Fruit fly (Drosophila melanogaster) whole organism, embryonic: Measurements from ENCODE around the gene CG5172.

Experiments used
- CG10979 ChIP-seq: fragments of 200-800 bp; sonication (Bioruptor generic); optimal IDR thresholded peaks from 2 replicates; lab custom pipeline; 2018; ENCODE audit warnings: missing biosample characterization, mild to moderate bottlenecking, missing genetic modification characterization, moderate library complexity
- CG11560 ChIP-seq: fragments of 200-800 bp; sonication (Bioruptor generic); IDR thresholded peaks from 3 replicates; pipeline ENCODE4 v1.3.6; 2022; ENCODE audit warnings: missing biosample characterization, missing genetic modification characterization
- CG12071 ChIP-seq: fragments of 200-800 bp; sonication (Bioruptor generic); optimal IDR thresholded peaks from 3 replicates; lab custom pipeline; 2018; ENCODE audit warnings: missing biosample characterization, mild to moderate bottlenecking, missing genetic modification characterization
- CG12659 ChIP-seq: fragments of 200-800 bp; sonication (Bioruptor generic); optimal IDR thresholded peaks from 3 replicates; lab custom pipeline; 2017; ENCODE audit warnings: mild to moderate bottlenecking, missing biosample characterization, missing genetic modification reagents, missing genetic modification characterization
- CG13296 ChIP-seq: fragments of 200-800 bp; sonication (Bioruptor generic); optimal IDR thresholded peaks from 3 replicates; lab custom pipeline; 2018; ENCODE audit warnings: missing biosample characterization, mild to moderate bottlenecking, missing genetic modification characterization
- CG1529 ChIP-seq: fragments of 200-800 bp; sonication (Bioruptor generic); optimal IDR thresholded peaks from 3 replicates; lab custom pipeline; 2018; ENCODE audit warnings: missing biosample characterization, missing genetic modification characterization
- CG1602 ChIP-seq: fragments of 200-800 bp; sonication (Bioruptor generic); optimal IDR thresholded peaks from 3 replicates; lab custom pipeline; 2016; ENCODE audit warnings: missing biosample characterization, missing genetic modification characterization
- CG1603 ChIP-seq: fragments of 200-800 bp; sonication (Bioruptor generic); optimal IDR thresholded peaks from 2 replicates; lab custom pipeline; 2019; ENCODE audit warnings: missing biosample characterization, mild to moderate bottlenecking, missing genetic modification characterization, moderate library complexity
- CG1647 ChIP-seq: fragments of 200-800 bp; sonication (Bioruptor generic); optimal IDR thresholded peaks from 3 replicates; lab custom pipeline; 2016; ENCODE audit warnings: missing biosample characterization, missing genetic modification characterization
- CG17186 ChIP-seq: fragments of 200-800 bp; sonication (Bioruptor generic); optimal IDR thresholded peaks from 3 replicates; lab custom pipeline; 2017; ENCODE audit warnings: missing biosample characterization, missing genetic modification reagents, missing genetic modification characterization
- CG2712 ChIP-seq: fragments of 200-800 bp; optimal IDR thresholded peaks from 3 replicates; lab custom pipeline; 2019; ENCODE audit warnings: missing biosample characterization, mild to moderate bottlenecking, missing genetic modification characterization, moderate library complexity
- CG31224 ChIP-seq: fragments of 200-800 bp; sonication (Bioruptor generic); IDR thresholded peaks from 2 replicates; pipeline ENCODE4 v1.3.6; 2022; ENCODE audit warnings: missing biosample characterization, missing genetic modification characterization
- CG31441 ChIP-seq: fragments of 200-800 bp; sonication (Bioruptor generic); IDR thresholded peaks from 2 replicates; pipeline ENCODE4 v1.3.6; 2022; ENCODE audit warnings: missing biosample characterization, missing genetic modification characterization
- CG32767 ChIP-seq: fragments of 200-800 bp; sonication (Bioruptor generic); IDR thresholded peaks from 2 replicates; pipeline ENCODE4 v1.3.6; 2022; ENCODE audit warnings: missing biosample characterization, missing genetic modification characterization
- CG3847 ChIP-seq: fragments of 200-800 bp; sonication (Bioruptor generic); IDR thresholded peaks from 2 replicates; pipeline ENCODE4 v1.3.6; 2022; ENCODE audit warnings: missing biosample characterization, missing genetic modification characterization
- CG3995 ChIP-seq: fragments of 200-800 bp; sonication (Bioruptor generic); optimal IDR thresholded peaks from 3 replicates; lab custom pipeline; 2016; ENCODE audit warnings: missing biosample characterization, missing genetic modification characterization
- CG4730 ChIP-seq: fragments of 200-800 bp; sonication (Bioruptor generic); IDR thresholded peaks from 2 replicates; pipeline ENCODE4 v1.3.6; 2022; ENCODE audit warnings: missing biosample characterization, missing genetic modification characterization
- CG4820 ChIP-seq: fragments of 200-800 bp; sonication (Bioruptor generic); optimal IDR thresholded peaks from 3 replicates; lab custom pipeline; 2016; ENCODE audit warnings: missing biosample characterization, missing genetic modification characterization
- CG5953 ChIP-seq: fragments of 200-800 bp; sonication (Bioruptor generic); IDR thresholded peaks from 2 replicates; pipeline ENCODE4 v1.3.6; 2022; ENCODE audit warnings: missing biosample characterization, missing genetic modification characterization
- CG7357 ChIP-seq: fragments of 200-800 bp; sonication (Bioruptor generic); IDR thresholded peaks from 3 replicates; pipeline ENCODE4 v1.3.6; 2022; ENCODE audit warnings: missing biosample characterization, missing genetic modification characterization
- CG7786 ChIP-seq: fragments of 200-800 bp; sonication (Bioruptor generic); optimal IDR thresholded peaks from 2 replicates; lab custom pipeline; 2016; ENCODE audit warnings: missing biosample characterization, missing genetic modification characterization
- CG8089 ChIP-seq: fragments of 200-800 bp; sonication (Bioruptor generic); optimal IDR thresholded peaks from 3 replicates; lab custom pipeline; 2016; ENCODE audit warnings: missing biosample characterization, missing genetic modification characterization
- Chrac-16 ChIP-seq: fragments of 200-800 bp; sonication (Bioruptor generic); optimal IDR thresholded peaks from 3 replicates; lab custom pipeline; 2016; ENCODE audit warnings: missing biosample characterization, missing genetic modification characterization
- CrebB ChIP-seq: fragments of 200-800 bp; sonication (Bioruptor generic); optimal IDR thresholded peaks from 3 replicates; lab custom pipeline; 2018; ENCODE audit warnings: missing biosample characterization, mild to moderate bottlenecking, missing genetic modification characterization
- Dfd ChIP-seq, 2 experiments: fragments of >200 bp; optimal IDR thresholded peaks; 2 replicates each; lab custom pipeline; 2017; ENCODE audit warnings: missing biosample characterization in 2 of 2, missing genetic modification characterization in 2 of 2
- E2f2 ChIP-seq: fragments of 200-800 bp; sonication (Bioruptor generic); IDR thresholded peaks from 2 replicates; pipeline ENCODE4 v1.3.6; 2022; ENCODE audit warnings: missing biosample characterization, missing genetic modification characterization
- ERR ChIP-seq: fragments of 200-800 bp; sonication (Bioruptor generic); optimal IDR thresholded peaks from 2 replicates; lab custom pipeline; 2016; ENCODE audit warnings: missing biosample characterization, missing genetic modification characterization
- Ets65A ChIP-seq: fragments of 200-800 bp; sonication (Bioruptor generic); peaks from one replicate; lab custom pipeline; 2016; ENCODE audit warnings: missing biosample characterization, missing genetic modification characterization
- HLH3B ChIP-seq: fragments of 200-800 bp; sonication (Bioruptor generic); IDR thresholded peaks from 2 replicates; pipeline ENCODE4 v1.3.6; 2022; ENCODE audit warnings: missing biosample characterization, missing genetic modification characterization
- Hmx ChIP-seq: fragments of 200-800 bp; sonication (Bioruptor generic); optimal IDR thresholded peaks from 2 replicates; lab custom pipeline; 2016; ENCODE audit warnings: missing biosample characterization, missing genetic modification characterization
- Kr ChIP-seq: fragments of 200-800 bp; sonication (Bioruptor generic); optimal IDR thresholded peaks from 2 replicates; lab custom pipeline; 2017; ENCODE audit warnings: missing biosample characterization, mild to moderate bottlenecking, missing genetic modification characterization
- Lim3 ChIP-seq: fragments of 200-800 bp; sonication (Bioruptor generic); IDR thresholded peaks from 2 replicates; pipeline ENCODE4 v1.3.6; 2022; ENCODE audit warnings: missing biosample characterization, missing genetic modification characterization
- Mad ChIP-seq: fragments of 200-800 bp; sonication (Bioruptor generic); optimal IDR thresholded peaks from 2 replicates; lab custom pipeline; 2016; ENCODE audit warnings: missing biosample characterization, missing genetic modification characterization
- Meics ChIP-seq: fragments of 200-800 bp; sonication (Bioruptor generic); optimal IDR thresholded peaks from 2 replicates; lab custom pipeline; 2017; ENCODE audit warnings: missing biosample characterization, mild to moderate bottlenecking, missing genetic modification characterization
- Scr ChIP-seq: fragments of 200-800 bp; sonication (Bioruptor generic); IDR thresholded peaks from 2 replicates; pipeline ENCODE4 v1.3.6; 2022; ENCODE audit warnings: missing biosample characterization, missing genetic modification characterization; ENCODE audit not compliant: partially characterized antibody
- YL-1 ChIP-seq: fragments of 200-800 bp; sonication (Bioruptor generic); optimal IDR thresholded peaks from 3 replicates; lab custom pipeline; 2017; ENCODE audit warnings: missing biosample characterization, mild to moderate bottlenecking, missing genetic modification characterization
- abd-A ChIP-seq: fragments of 200-800 bp; sonication (Bioruptor generic); optimal IDR thresholded peaks from 3 replicates; lab custom pipeline; 2019; ENCODE audit warnings: missing biosample characterization, mild to moderate bottlenecking, missing genetic modification characterization, moderate library complexity
- ac ChIP-seq: fragments of 200-800 bp; sonication (Bioruptor generic); optimal IDR thresholded peaks from 3 replicates; lab custom pipeline; 2017; ENCODE audit warnings: missing biosample characterization, mild to moderate bottlenecking, missing genetic modification characterization
- chinmo ChIP-seq: fragments of 200-800 bp; sonication (Bioruptor generic); IDR thresholded peaks from 4 replicates; pipeline ENCODE4 v1.3.6; 2022; ENCODE audit warnings: missing biosample characterization, missing genetic modification characterization; ENCODE audit not compliant: partially characterized antibody
- croc ChIP-seq: fragments of 200-800 bp; sonication (Bioruptor generic); conservative IDR thresholded peaks from 3 replicates; pipeline ENCODE4 v1.3.6; 2022; ENCODE audit warnings: missing biosample characterization, missing genetic modification characterization
- ftz-f1 ChIP-seq: fragments of 200-800 bp; sonication (Bioruptor generic); optimal IDR thresholded peaks from 2 replicates; lab custom pipeline; 2016; ENCODE audit warnings: missing biosample characterization, missing genetic modification characterization
- h ChIP-seq: fragments of >200 bp; optimal IDR thresholded peaks from 2 replicates; lab custom pipeline; 2017
- nau ChIP-seq: fragments of 200-800 bp; sonication (Bioruptor generic); optimal IDR thresholded peaks from 3 replicates; lab custom pipeline; 2017; ENCODE audit warnings: missing biosample characterization, mild to moderate bottlenecking, missing genetic modification characterization, missing genetic modification reagents
- otp ChIP-seq: fragments of 200-800 bp; sonication (Bioruptor generic); IDR thresholded peaks from 3 replicates; pipeline ENCODE4, ENCODE4 v1.3.6; 2022; ENCODE audit warnings: missing biosample characterization, missing genetic modification characterization
- phol ChIP-seq: fragments of 200-800 bp; sonication (Bioruptor generic); optimal IDR thresholded peaks from 3 replicates; lab custom pipeline; 2018; ENCODE audit warnings: missing biosample characterization, mild to moderate bottlenecking, missing genetic modification characterization, moderate library complexity
- pum ChIP-seq: fragments of 200-800 bp; sonication (Bioruptor generic); optimal IDR thresholded peaks from 2 replicates; lab custom pipeline; 2016; ENCODE audit warnings: missing biosample characterization, missing genetic modification characterization
- pzg ChIP-seq: fragments of 200-800 bp; sonication (Bioruptor generic); optimal IDR thresholded peaks from 3 replicates; lab custom pipeline; 2018; ENCODE audit warnings: missing biosample characterization, mild to moderate bottlenecking, missing genetic modification characterization, moderate library complexity
- sd ChIP-seq: fragments of 200-800 bp; sonication (Bioruptor generic); optimal IDR thresholded peaks from 3 replicates; lab custom pipeline; 2018; ENCODE audit warnings: missing biosample characterization, mild to moderate bottlenecking, missing genetic modification characterization, moderate library complexity
- tio ChIP-seq: fragments of 200-800 bp; sonication (Bioruptor generic); optimal IDR thresholded peaks from 2 replicates; lab custom pipeline; 2017; ENCODE audit warnings: missing biosample characterization, missing genetic modification characterization, inconsistent platforms
- vnd ChIP-seq: fragments of 200-800 bp; sonication (Bioruptor generic); IDR thresholded peaks from 3 replicates; pipeline ENCODE4 v1.3.6; 2022; ENCODE audit warnings: missing biosample characterization, missing genetic modification characterization; ENCODE audit not compliant: partially characterized antibody

The CG5172 gene

DNA sequence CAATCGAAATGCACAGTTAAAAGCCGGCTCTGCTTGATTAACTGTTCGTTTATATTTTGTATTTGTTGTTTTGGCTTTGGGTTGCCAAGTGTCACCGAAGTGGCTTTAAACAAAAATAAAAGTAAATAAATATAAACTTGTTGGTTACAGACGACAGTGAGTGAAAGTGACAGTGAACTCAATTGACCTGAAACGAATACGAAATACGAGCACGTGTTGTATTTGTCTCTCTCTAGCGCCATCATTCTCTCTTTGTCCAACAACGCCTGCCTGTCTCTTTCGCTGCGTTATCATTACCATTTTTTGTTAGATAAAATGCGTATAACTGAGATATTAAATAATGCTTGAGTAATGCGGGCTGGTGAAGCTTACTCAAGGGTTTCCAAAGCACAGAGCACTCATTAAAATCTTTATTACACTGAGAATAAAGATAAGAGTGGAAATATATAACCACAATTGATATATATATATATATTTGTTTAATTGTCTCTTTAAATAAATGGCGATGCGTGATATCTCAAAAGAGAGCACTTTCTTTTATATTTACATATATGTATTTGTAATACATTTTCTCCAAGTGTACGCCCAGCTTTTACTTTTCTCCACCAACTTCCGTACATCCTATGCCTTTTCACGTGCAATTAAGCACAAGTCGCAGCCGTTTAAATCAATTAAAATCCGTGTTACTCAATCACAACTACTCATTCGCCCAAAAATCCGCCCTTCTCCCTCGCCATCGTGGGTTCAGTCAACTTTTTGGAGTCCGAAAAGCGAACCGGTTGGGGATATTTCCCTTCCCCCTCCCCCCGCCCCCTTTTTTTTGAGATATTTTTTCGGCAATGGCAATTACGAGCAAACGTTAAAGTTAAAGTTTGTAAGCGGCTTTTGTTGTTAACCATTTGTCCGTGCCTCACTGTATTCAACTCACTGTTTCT, 39.7 kb upstream of the CG5172 start (continued):
- TF ChIP-seq Chrac-16 (GFP tag; lab: Kevin White, UChicago) (no peak), vnd (GFP tag; lab: Robert Waterston, UW) (no peak), CG3847 (no peak), Kr (GFP tag; lab: Kevin White, UChicago) (no peak), Mad (GFP tag; lab: Kevin White, UChicago) (no peak), CG5953 (GFP tag; lab: Robert Waterston, UW) (no peak), sd (tag; lab: Kevin White, UChicago) (no peak), CG11560 (tag; lab: Robert Waterston, UW) (no peak), CG1602 (GFP tag; lab: Kevin White, UChicago) (no peak), E2f2 (GFP tag; lab: Robert Waterston, UW) (no peak), otp (GFP tag; lab: Robert Waterston, UW) (no peak), CG31441 (GFP tag; lab: Robert Waterston, UW) (peak; percentile 57), CG8089 (GFP tag; lab: Kevin White, UChicago) (no peak), pzg (GFP tag; lab: Kevin White, UChicago) (no peak), Dfd (GFP tag; optimal IDR thresholded peaks at IDR 0.05; lab: Kevin White, UChicago) (no peak), Meics (GFP tag; lab: Kevin White, UChicago) (peak; percentile 25), CG1647 (GFP tag; lab: Kevin White, UChicago) (no peak), croc (GFP tag; lab: Robert Waterston, UW) (peak; percentile 24; the same call in 1 of the 3 replicates), CG12659 (GFP tag; lab: Kevin White, UChicago) (peak; percentile 0), CG1529 (GFP tag; lab: Kevin White, UChicago) (no peak), YL-1 (GFP tag; lab: Kevin White, UChicago) (no peak), ac (GFP tag; lab: Kevin White, UChicago) (no peak), CG4730 (GFP tag; lab: Robert Waterston, UW) (no peak), CrebB (tag; lab: Kevin White, UChicago) (no peak), CG10979 (tag; lab: Kevin White, UChicago) (peak; percentile 42), ERR (no peak), h (no peak), CG7786 (GFP tag; lab: Kevin White, UChicago) (no peak), abd-A (no peak), CG32767 (GFP tag; lab: Robert Waterston, UW) (no peak), tio (GFP tag; lab: Kevin White, UChicago) (no peak), Ets65A (GFP tag; lab: Kevin White, UChicago) (no peak), pum (GFP tag; lab: Kevin White, UChicago) (no peak), ftz-f1 (GFP tag; lab: Kevin White, UChicago) (no peak), CG17186 (no peak), Hmx (GFP tag; lab: Kevin White, UChicago) (no peak), Scr (GFP tag; lab: Robert Waterston, UW) (no peak), Lim3 (GFP tag; lab: Robert Waterston, UW) (no peak), CG2712 (tag; lab: Kevin White, UChicago) (peak; percentile 57), nau (no peak), CG7357 (GFP tag; lab: Robert Waterston, UW) (no peak), CG31224 (no peak), CG3995 (GFP tag; lab: Kevin White, UChicago) (no peak), CG1603 (no peak), CG13296 (GFP tag; lab: Kevin White, UChicago) (no peak), HLH3B (GFP tag; lab: Robert Waterston, UW) (peak; percentile 40; the same call in 1 of the 2 replicates), CG12071 (GFP tag; lab: Kevin White, UChicago) (no peak), CG4820 (GFP tag; lab: Kevin White, UChicago) (no peak), phol (tag; lab: Kevin White, UChicago) (peak; percentile 39), chinmo (GFP tag; lab: Robert Waterston, UW) (0 out of 4 replicates have a peak, but pooled peaks have one; percentile 27)
